Worm (Caenorhabditis elegans): ENCODE results near the gene C13C4.6.

C13C4.6 gene

ce11 chrV:12153784-12154183, 32.4 kb downstream of the C13C4.6 start:
- TF ChIP-seq R02D3.7 (tag; optimal IDR thresholded peaks at IDR 0.05) (no peak), ztf-1 (GFP tag; conservative IDR thresholded peaks at IDR 0.05) (no peak)

ce11 chrV:12154554-12154953, 33.2 kb downstream of the C13C4.6 start, which contains the start of gene C27A7.9:
TSS of gene C27A7.9 (minus strand) at chrV:12154654.
- TF ChIP-seq aly-2 (tag; optimal IDR thresholded peaks at IDR 0.05) (no peak), R02D3.7 (tag; optimal IDR thresholded peaks at IDR 0.05) (no peak), zag-1 (tag; optimal IDR thresholded peaks at IDR 0.05) (no peak)

DNA sequence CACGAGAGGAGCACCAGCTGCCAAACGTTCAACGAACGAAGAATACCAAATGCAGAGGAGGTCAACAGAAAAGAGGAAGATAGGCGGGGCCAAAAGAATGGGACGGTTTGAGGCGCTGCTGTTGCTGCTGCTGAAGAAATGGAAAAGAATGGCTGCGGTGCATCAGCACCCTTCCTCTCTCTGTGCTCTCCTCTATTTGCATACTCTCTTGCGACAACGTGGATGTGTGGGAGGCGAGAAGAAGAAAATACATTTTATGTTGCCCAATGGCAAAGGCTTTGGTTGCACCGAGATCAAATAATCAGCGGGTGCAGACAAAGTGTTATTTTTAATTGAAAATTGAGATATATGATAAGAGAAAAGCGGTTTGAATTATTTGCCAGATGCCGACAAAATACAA, 37.0 kb downstream of the C13C4.6 start:
- no peak for TF ChIP-seq R02D3.7 (tag; optimal IDR thresholded peaks at IDR 0.05)
- TF ChIP-seq lin-39 (tag; optimal IDR thresholded peaks at IDR 0.05) = no peak
- TF ChIP-seq fos-1 (tag; optimal IDR thresholded peaks at IDR 0.05) = no peak
- TF ChIP-seq sma-9 (GFP tag; optimal IDR thresholded peaks at IDR 0.05) = peak; percentile 92
- no peak for TF ChIP-seq sma-9 (tag; optimal IDR thresholded peaks at IDR 0.05)
- TF ChIP-seq egl-27 (tag; optimal IDR thresholded peaks at IDR 0.05) = no peak
- TF ChIP-seq sem-4 (tag; optimal IDR thresholded peaks at IDR 0.05) = no peak
- no peak for TF ChIP-seq ZK546.5 (tag; optimal IDR thresholded peaks at IDR 0.05)
- no peak for TF ChIP-seq aly-2 (tag; optimal IDR thresholded peaks at IDR 0.05)
- no peak for TF ChIP-seq nhr-21 (tag; optimal IDR thresholded peaks at IDR 0.05)
- TF ChIP-seq unc-62 (GFP tag; optimal IDR thresholded peaks at IDR 0.05) = no peak
- TF ChIP-seq mbf-1 (tag; optimal IDR thresholded peaks at IDR 0.05) = no peak
- no peak for TF ChIP-seq zag-1 (tag; optimal IDR thresholded peaks at IDR 0.05)
- no peak for TF ChIP-seq elt-3 (tag; optimal IDR thresholded peaks at IDR 0.05)
- TF ChIP-seq lin-11 (tag; optimal IDR thresholded peaks at IDR 0.05) = no peak
- no peak for TF ChIP-seq ceh-16 (tag; optimal IDR thresholded peaks at IDR 0.05)
- no peak for TF ChIP-seq mdl-1 (tag; optimal IDR thresholded peaks at IDR 0.05)
- TF ChIP-seq nhr-129 (tag; optimal IDR thresholded peaks at IDR 0.05) = peak; percentile 19
- TF ChIP-seq ztf-4 (tag; optimal IDR thresholded peaks at IDR 0.05) = no peak

DNA sequence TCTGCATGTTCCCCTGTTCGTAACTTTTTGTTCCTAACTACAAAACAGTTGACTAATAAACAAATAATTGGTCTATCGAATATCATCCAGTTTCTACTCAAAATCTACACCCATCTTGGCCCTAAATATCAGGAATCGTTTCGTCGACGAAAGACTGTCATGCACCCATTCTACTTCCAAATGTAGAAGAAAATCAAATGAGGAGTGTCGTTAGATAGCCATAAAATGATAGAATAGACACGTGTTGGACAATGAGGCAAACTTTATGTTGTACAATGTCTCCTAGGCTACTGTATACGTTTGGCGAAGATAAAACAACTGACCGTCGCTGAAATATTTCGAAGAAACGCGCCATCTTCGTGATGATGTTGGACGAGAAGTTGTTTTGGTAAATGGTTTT, 38.6 kb downstream of the C13C4.6 start:
- TF ChIP-seq crh-2 (tag; optimal IDR thresholded peaks at IDR 0.05) = no peak
- TF ChIP-seq ceh-82 (tag; optimal IDR thresholded peaks at IDR 0.05) = no peak
- TF ChIP-seq unc-62 (GFP tag; optimal IDR thresholded peaks at IDR 0.05) = no peak
- TF ChIP-seq nhr-77 (tag; optimal IDR thresholded peaks at IDR 0.05) = no peak
- no peak for TF ChIP-seq mab-5 (tag; optimal IDR thresholded peaks at IDR 0.05)
- no peak for TF ChIP-seq lin-11 (tag; optimal IDR thresholded peaks at IDR 0.05)
- TF ChIP-seq Y55F3AM.14 (GFP tag; optimal IDR thresholded peaks at IDR 0.05) = no peak
- no peak for TF ChIP-seq unc-55 (GFP tag; optimal IDR thresholded peaks at IDR 0.05)
- TF ChIP-seq mbf-1 (tag; optimal IDR thresholded peaks at IDR 0.05) = no peak
- TF ChIP-seq fos-1 (tag; optimal IDR thresholded peaks at IDR 0.05) = no peak
- no peak for TF ChIP-seq nhr-21 (tag; optimal IDR thresholded peaks at IDR 0.05)
- no peak for TF ChIP-seq elt-3 (tag; optimal IDR thresholded peaks at IDR 0.05)
- TF ChIP-seq blmp-1 (tag; optimal IDR thresholded peaks at IDR 0.05; ENCODE audit: insufficient read depth) = no peak

- peak; percentile 79 for TF ChIP-seq unc-55 (GFP tag; optimal IDR thresholded peaks at IDR 0.05)
- peak; percentile 56 for TF ChIP-seq C34F6.9 (tag; optimal IDR thresholded peaks at IDR 0.05)
- no peak for TF ChIP-seq sma-9 (GFP tag; optimal IDR thresholded peaks at IDR 0.05)
- no peak for TF ChIP-seq sma-9 (tag; optimal IDR thresholded peaks at IDR 0.05)
Observed at ce11 chrV:12161157-12161556, 39.8 kb downstream of the C13C4.6 start.

ce11 chrV:12162220-12162619, 40.8 kb downstream of the C13C4.6 start, which contains the start of gene C27A7.5:
TSS of gene C27A7.5 (minus strand) at chrV:12162320.
- TF ChIP-seq sma-9 (GFP tag; optimal IDR thresholded peaks at IDR 0.05) = no peak
- TF ChIP-seq sma-9 (tag; optimal IDR thresholded peaks at IDR 0.05) = no peak
- no peak for TF ChIP-seq nhr-11 (tag; optimal IDR thresholded peaks at IDR 0.05)
- no peak for TF ChIP-seq ama-1 (optimal IDR thresholded peaks at IDR 0.05)
- TF ChIP-seq egl-27 (tag; optimal IDR thresholded peaks at IDR 0.05) = no peak
- TF ChIP-seq ceh-82 (tag; optimal IDR thresholded peaks at IDR 0.05) = no peak
- TF ChIP-seq nhr-25 (tag; optimal IDR thresholded peaks at IDR 0.05) = no peak
- no peak for TF ChIP-seq nhr-10 (tag; optimal IDR thresholded peaks at IDR 0.05)

Measured in whole organism, L2 larva.